Worm (Caenorhabditis elegans) whole organism, L3 larva: Measurements from ENCODE around the gene F59B2.12.

Experiments
- R02D3.7 ChIP-seq: fragments of 150-350 bp; optimal IDR thresholded peaks from 2 replicates; lab custom pipeline; 2014; ENCODE audit warnings: missing biosample characterization, missing genetic modification characterization
- ZK546.5 ChIP-seq: sonication (generic microtip); optimal IDR thresholded peaks from 2 replicates; lab custom pipeline; 2017; ENCODE audit warnings: missing biosample characterization, missing genetic modification characterization
- aly-2 ChIP-seq: fragments of 150-350 bp; optimal IDR thresholded peaks from 2 replicates; lab custom pipeline; 2014; ENCODE audit warnings: missing biosample characterization, missing genetic modification characterization
- ama-1 ChIP-seq: fragments of 150-350 bp; optimal IDR thresholded peaks from 2 replicates; lab custom pipeline; 2018
- ceh-16 ChIP-seq: sonication (generic microtip); optimal IDR thresholded peaks from 2 replicates; lab custom pipeline; 2017; ENCODE audit warnings: missing biosample characterization, missing genetic modification characterization
- ceh-28 ChIP-seq: fragments of 150-350 bp; optimal IDR thresholded peaks from 2 replicates; lab custom pipeline; 2014; ENCODE audit warnings: missing biosample characterization, missing genetic modification reagents, missing genetic modification characterization
- ceh-82 ChIP-seq: fragments of 150-350 bp; optimal IDR thresholded peaks from 2 replicates; lab custom pipeline; 2014; ENCODE audit warnings: missing biosample characterization, missing genetic modification characterization
- ceh-9 ChIP-seq: sonication (generic microtip); optimal IDR thresholded peaks from 2 replicates; lab custom pipeline; 2018; ENCODE audit warnings: missing biosample characterization, missing genetic modification characterization
- egl-27 ChIP-seq: sonication (generic microtip); optimal IDR thresholded peaks from 4 replicates; lab custom pipeline; 2017; ENCODE audit warnings: missing biosample characterization, missing genetic modification reagents, missing genetic modification characterization
- egl-5 ChIP-seq: fragments of 150-350 bp; optimal IDR thresholded peaks from 2 replicates; lab custom pipeline; 2017; ENCODE audit warnings: missing biosample characterization, missing genetic modification reagents, missing genetic modification characterization, inconsistent platforms
- elt-1 ChIP-seq: fragments of 150-350 bp; optimal IDR thresholded peaks from 2 replicates; lab custom pipeline; 2014; ENCODE audit warnings: missing biosample characterization, missing genetic modification characterization
- elt-2 ChIP-seq: sonication (generic microtip); optimal IDR thresholded peaks from 2 replicates; lab custom pipeline; 2016; ENCODE audit warnings: missing genetic modification reagents, mild to moderate bottlenecking, missing genetic modification characterization, missing compliant biosample characterization
- elt-3 ChIP-seq, 3 experiments: fragments of 150-350 bp in 1 of 3; sonication (generic microtip) in 2 of 3; optimal IDR thresholded peaks; 2 replicates in 2 of 3; 4 replicates in 1 of 3; lab custom pipeline; 2014 to 2017; ENCODE audit warnings: missing biosample characterization in 3 of 3, missing genetic modification characterization in 3 of 3
- eor-1 ChIP-seq, 2 experiments: fragments of 150-350 bp; optimal IDR thresholded peaks; 2 replicates each; lab custom pipeline; 2014 to 2018; ENCODE audit warnings: missing biosample characterization in 2 of 2, missing genetic modification characterization in 2 of 2
- fos-1 ChIP-seq: fragments of 150-350 bp; optimal IDR thresholded peaks from 2 replicates; lab custom pipeline; 2014; ENCODE audit warnings: missing biosample characterization, missing genetic modification characterization
- hmg-11 ChIP-seq: sonication (generic microtip); optimal IDR thresholded peaks from 2 replicates; lab custom pipeline; 2016; ENCODE audit warnings: missing genetic modification characterization, missing compliant biosample characterization
- jun-1 ChIP-seq: fragments of 150-350 bp; optimal IDR thresholded peaks from 2 replicates; lab custom pipeline; 2014; ENCODE audit warnings: missing biosample characterization, missing genetic modification reagents, missing genetic modification characterization
- lin-15B ChIP-seq: fragments of 150-350 bp; optimal IDR thresholded peaks from 2 replicates; lab custom pipeline; 2014; ENCODE audit warnings: missing biosample characterization, missing genetic modification characterization
- mdl-1 ChIP-seq: fragments of 150-350 bp; optimal IDR thresholded peaks from 2 replicates; lab custom pipeline; 2014; ENCODE audit warnings: missing biosample characterization, missing genetic modification characterization
- mml-1 ChIP-seq: fragments of 150-350 bp; sonication (generic microtip); optimal IDR thresholded peaks from 3 replicates; lab custom pipeline; 2014; ENCODE audit warnings: missing biosample characterization, missing genetic modification characterization
- nfya-1 ChIP-seq: sonication (generic microtip); optimal IDR thresholded peaks from 2 replicates; lab custom pipeline; 2017; ENCODE audit warnings: missing genetic modification characterization, mild to moderate bottlenecking, missing compliant biosample characterization, antibody characterized with exemption, moderate library complexity; ENCODE audit not compliant: insufficient read depth
- nhr-12 ChIP-seq: fragments of 150-350 bp; optimal IDR thresholded peaks from 2 replicates; lab custom pipeline; 2014; ENCODE audit warnings: missing biosample characterization, missing genetic modification characterization
- nhr-237 ChIP-seq: fragments of 150-350 bp; optimal IDR thresholded peaks from 2 replicates; lab custom pipeline; 2014; ENCODE audit warnings: missing biosample characterization, missing genetic modification characterization
- nhr-25 ChIP-seq: sonication (generic microtip); optimal IDR thresholded peaks from 2 replicates; lab custom pipeline; 2017; ENCODE audit warnings: missing biosample characterization, missing genetic modification characterization
- nhr-28 ChIP-seq: fragments of 150-350 bp; optimal IDR thresholded peaks from 2 replicates; lab custom pipeline; 2014; ENCODE audit warnings: missing biosample characterization, missing genetic modification characterization
- nhr-43 ChIP-seq: sonication (generic microtip); optimal IDR thresholded peaks from 2 replicates; lab custom pipeline; 2016; ENCODE audit warnings: mild to moderate bottlenecking, missing genetic modification characterization, missing compliant biosample characterization; ENCODE audit not compliant: poor library complexity, severe bottlenecking
- nhr-67 ChIP-seq: fragments of 150-350 bp; optimal IDR thresholded peaks from 2 replicates; lab custom pipeline; 2014; ENCODE audit warnings: missing biosample characterization, missing genetic modification characterization
- nhr-76 ChIP-seq: fragments of 150-350 bp; sonication (generic microtip); optimal IDR thresholded peaks from 5 replicates; lab custom pipeline; 2014; ENCODE audit warnings: missing biosample characterization, missing genetic modification characterization
- nhr-77 ChIP-seq: fragments of 150-350 bp; optimal IDR thresholded peaks from 2 replicates; lab custom pipeline; 2014; ENCODE audit warnings: missing biosample characterization, missing genetic modification characterization
- pqm-1 ChIP-seq: fragments of 150-350 bp; optimal IDR thresholded peaks from 2 replicates; lab custom pipeline; 2017; ENCODE audit warnings: missing biosample characterization, missing genetic modification characterization, inconsistent platforms
- sea-2 ChIP-seq: fragments of 150-350 bp; sonication (generic microtip); optimal IDR thresholded peaks from 4 replicates; lab custom pipeline; 2014; ENCODE audit warnings: missing biosample characterization, missing genetic modification reagents, missing genetic modification characterization
- skn-1 ChIP-seq: fragments of 150-350 bp; optimal IDR thresholded peaks from 2 replicates; lab custom pipeline; 2014; ENCODE audit warnings: missing biosample characterization, missing genetic modification characterization
- snpc-4 ChIP-seq: fragments of 150-350 bp; optimal IDR thresholded peaks from 2 replicates; lab custom pipeline; 2014; ENCODE audit warnings: missing biosample characterization, missing genetic modification characterization
- tbx-2 ChIP-seq: sonication (generic microtip); optimal IDR thresholded peaks from 2 replicates; lab custom pipeline; 2016; ENCODE audit warnings: mild to moderate bottlenecking, missing genetic modification characterization, missing compliant biosample characterization
- unc-62 ChIP-seq: fragments of 150-350 bp; sonication (generic microtip); optimal IDR thresholded peaks from 4 replicates; lab custom pipeline; 2014; ENCODE audit warnings: missing biosample characterization, missing genetic modification reagents, missing genetic modification characterization
- ztf-11 ChIP-seq: fragments of 150-350 bp; optimal IDR thresholded peaks from 2 replicates; lab custom pipeline; 2014; ENCODE audit warnings: missing biosample characterization, missing genetic modification characterization

The F59B2.12 gene

ce11 chrIII:8998884-8999283 is 18.5 kb upstream of the F59B2.12 start:
- TF ChIP-seq ceh-82 (tag; lab: Kevin White, UChicago) = no peak
- TF ChIP-seq hmg-11 = peak; percentile 19

ce11 chrIII:8999508-8999907 is 17.9 kb upstream of the F59B2.12 start, which contains the start of gene F59B2.3:
F59B2.3 (minus strand) TSS chrIII:8999766.
- TF ChIP-seq elt-2 = peak; percentile 5
- TF ChIP-seq nhr-67 (tag; lab: Kevin White, UChicago) = no peak

ce11 chrIII:9001491-9001890 is 15.9 kb upstream of the F59B2.12 start:
- TF ChIP-seq hmg-11 = no peak
- no peak for TF ChIP-seq elt-3 (tag; optimal IDR thresholded peaks at IDR 0.05; lab: Kevin White, UChicago)
- TF ChIP-seq fos-1 = no peak
- TF ChIP-seq R02D3.7 (tag; lab: Kevin White, UChicago) = no peak
- no peak for TF ChIP-seq eor-1 (tag; optimal IDR thresholded peaks at IDR 0.05; lab: Kevin White, UChicago)
- TF ChIP-seq unc-62 (GFP tag; lab: Kevin White, UChicago) = no peak
- no peak for TF ChIP-seq nhr-25 (tag; lab: Kevin White, UChicago)
- no peak for TF ChIP-seq aly-2 (tag; lab: Kevin White, UChicago)
- TF ChIP-seq ZK546.5 (tag; lab: Kevin White, UChicago) = no peak
- no peak for TF ChIP-seq skn-1 (tag; lab: Kevin White, UChicago)
- no peak for TF ChIP-seq nhr-12
- TF ChIP-seq nhr-77 (tag; lab: Kevin White, UChicago) = no peak
- no peak for TF ChIP-seq nhr-67 (tag; lab: Kevin White, UChicago)
- no peak for TF ChIP-seq ceh-28 (tag; lab: Kevin White, UChicago)
- no peak for TF ChIP-seq jun-1 (tag; lab: Kevin White, UChicago)

- no peak for TF ChIP-seq ceh-9 (tag; lab: Kevin White, UChicago)
- TF ChIP-seq sea-2 (GFP tag; lab: Kevin White, UChicago) = no peak
- no peak for TF ChIP-seq snpc-4 (tag; lab: Kevin White, UChicago)
- TF ChIP-seq nhr-67 (tag; lab: Kevin White, UChicago) = no peak
- no peak for TF ChIP-seq skn-1 (tag; lab: Kevin White, UChicago)
- TF ChIP-seq lin-15B (tag; lab: Kevin White, UChicago) = no peak
- TF ChIP-seq nhr-28 (tag; lab: Kevin White, UChicago) = no peak
- no peak for TF ChIP-seq elt-1 (tag; lab: Kevin White, UChicago)
- TF ChIP-seq, all 47 proteins: peak for 0
These were observed 15.5 kb upstream of the F59B2.12 start, which contains the start of gene rpn-6.2 for ce11 chrIII:9001899-9002298. rpn-6.2 (minus strand) TSS chrIII:9001999.

- no peak for TF ChIP-seq ama-1 (lab: Kevin White, UChicago)
- no peak for TF ChIP-seq elt-3 (tag; optimal IDR thresholded peaks at IDR 0.05; lab: Kevin White, UChicago)
- TF ChIP-seq mdl-1 (tag; lab: Kevin White, UChicago) = no peak
- no peak for TF ChIP-seq egl-5 (tag; lab: Kevin White, UChicago)
- TF ChIP-seq mml-1 (tag; lab: Kevin White, UChicago) = no peak
- TF ChIP-seq nhr-77 (tag; lab: Kevin White, UChicago) = no peak
- TF ChIP-seq elt-1 (tag; lab: Kevin White, UChicago) = no peak
- TF ChIP-seq nhr-76 = no peak
- TF ChIP-seq snpc-4 (tag; lab: Kevin White, UChicago) = no peak
- no peak for TF ChIP-seq egl-27 (tag; lab: Kevin White, UChicago)
- TF ChIP-seq ceh-28 (tag; lab: Kevin White, UChicago) = no peak
- no peak for TF ChIP-seq ztf-11 (tag; lab: Kevin White, UChicago)
- no peak for TF ChIP-seq tbx-2 (tag; lab: Kevin White, UChicago)
- no peak for TF ChIP-seq fos-1
- TF ChIP-seq hmg-11 = no peak
These were observed 14.9 kb upstream of the F59B2.12 start, which contains the start of the genes F59B2.15 and zif-1 for ce11 chrIII:9002545-9002944. F59B2.15 (minus strand) TSS chrIII:9002645. zif-1 (plus strand) TSS chrIII:9002779.

ce11 chrIII:9004658-9005057 is 12.7 kb upstream of the F59B2.12 start:
- TF ChIP-seq unc-62 (GFP tag; lab: Kevin White, UChicago) = no peak
- TF ChIP-seq ztf-11 (tag; lab: Kevin White, UChicago) = no peak
- TF ChIP-seq sea-2 (GFP tag; lab: Kevin White, UChicago) = no peak
- no peak for TF ChIP-seq nhr-237
- TF ChIP-seq nhr-43 (tag; lab: Kevin White, UChicago) = no peak
- no peak for TF ChIP-seq pqm-1 (tag; lab: Kevin White, UChicago)
- TF ChIP-seq ceh-16 (tag; lab: Kevin White, UChicago) = no peak
- TF ChIP-seq skn-1 (tag; lab: Kevin White, UChicago) = no peak
- no peak for TF ChIP-seq nfya-1 (tag; lab: Kevin White, UChicago)
- no peak for TF ChIP-seq egl-27 (tag; lab: Kevin White, UChicago)
- no peak for TF ChIP-seq hmg-11
